Worm (Caenorhabditis elegans) whole organism, L3 larva: ENCODE measurements around the gene gpa-13.

Source experiments
- R02D3.7 ChIP-seq: fragments of 150-350 bp; optimal IDR thresholded peaks from 2 replicates; lab custom pipeline; 2014; ENCODE audit warnings: missing biosample characterization, missing genetic modification characterization
- ZK546.5 ChIP-seq: sonication (generic microtip); optimal IDR thresholded peaks from 2 replicates; lab custom pipeline; 2017; ENCODE audit warnings: missing biosample characterization, missing genetic modification characterization
- ceh-16 ChIP-seq: sonication (generic microtip); optimal IDR thresholded peaks from 2 replicates; lab custom pipeline; 2017; ENCODE audit warnings: missing biosample characterization, missing genetic modification characterization
- ceh-82 ChIP-seq: fragments of 150-350 bp; optimal IDR thresholded peaks from 2 replicates; lab custom pipeline; 2014; ENCODE audit warnings: missing biosample characterization, missing genetic modification characterization
- ceh-9 ChIP-seq: sonication (generic microtip); optimal IDR thresholded peaks from 2 replicates; lab custom pipeline; 2018; ENCODE audit warnings: missing biosample characterization, missing genetic modification characterization
- egl-27 ChIP-seq: sonication (generic microtip); optimal IDR thresholded peaks from 4 replicates; lab custom pipeline; 2017; ENCODE audit warnings: missing biosample characterization, missing genetic modification reagents, missing genetic modification characterization
- egl-5 ChIP-seq: fragments of 150-350 bp; optimal IDR thresholded peaks from 2 replicates; lab custom pipeline; 2017; ENCODE audit warnings: missing biosample characterization, missing genetic modification reagents, missing genetic modification characterization, inconsistent platforms
- elt-1 ChIP-seq: fragments of 150-350 bp; optimal IDR thresholded peaks from 2 replicates; lab custom pipeline; 2014; ENCODE audit warnings: missing biosample characterization, missing genetic modification characterization
- elt-2 ChIP-seq: sonication (generic microtip); optimal IDR thresholded peaks from 2 replicates; lab custom pipeline; 2016; ENCODE audit warnings: missing genetic modification reagents, mild to moderate bottlenecking, missing genetic modification characterization, missing compliant biosample characterization
- elt-3 ChIP-seq, 3 experiments: fragments of 150-350 bp in 1 of 3; sonication (generic microtip) in 2 of 3; optimal IDR thresholded peaks; 2 replicates in 2 of 3; 4 replicates in 1 of 3; lab custom pipeline; 2014 to 2017; ENCODE audit warnings: missing biosample characterization in 3 of 3, missing genetic modification characterization in 3 of 3
- eor-1 ChIP-seq, 2 experiments: fragments of 150-350 bp; optimal IDR thresholded peaks; 2 replicates each; lab custom pipeline; 2014 to 2018; ENCODE audit warnings: missing biosample characterization in 2 of 2, missing genetic modification characterization in 2 of 2
- fkh-10 ChIP-seq: sonication (generic microtip); optimal IDR thresholded peaks from 2 replicates; lab custom pipeline; 2017; ENCODE audit warnings: missing biosample characterization, missing genetic modification reagents, missing genetic modification characterization
- fos-1 ChIP-seq: fragments of 150-350 bp; optimal IDR thresholded peaks from 2 replicates; lab custom pipeline; 2014; ENCODE audit warnings: missing biosample characterization, missing genetic modification characterization
- hmg-11 ChIP-seq: sonication (generic microtip); optimal IDR thresholded peaks from 2 replicates; lab custom pipeline; 2016; ENCODE audit warnings: missing genetic modification characterization, missing compliant biosample characterization
- jun-1 ChIP-seq: fragments of 150-350 bp; optimal IDR thresholded peaks from 2 replicates; lab custom pipeline; 2014; ENCODE audit warnings: missing biosample characterization, missing genetic modification reagents, missing genetic modification characterization
- lin-15B ChIP-seq: fragments of 150-350 bp; optimal IDR thresholded peaks from 2 replicates; lab custom pipeline; 2014; ENCODE audit warnings: missing biosample characterization, missing genetic modification characterization
- lin-39 ChIP-seq: fragments of 150-350 bp; optimal IDR thresholded peaks from 2 replicates; lab custom pipeline; 2018; ENCODE audit warnings: missing biosample characterization, missing genetic modification reagents, missing genetic modification characterization
- lsy-12 ChIP-seq: sonication (generic microtip); optimal IDR thresholded peaks from 2 replicates; lab custom pipeline; 2016; ENCODE audit warnings: mild to moderate bottlenecking, missing genetic modification characterization, missing compliant biosample characterization
- mml-1 ChIP-seq: fragments of 150-350 bp; sonication (generic microtip); optimal IDR thresholded peaks from 3 replicates; lab custom pipeline; 2014; ENCODE audit warnings: missing biosample characterization, missing genetic modification characterization
- nhr-11 ChIP-seq: fragments of 150-350 bp; optimal IDR thresholded peaks from 2 replicates; lab custom pipeline; 2014; ENCODE audit warnings: missing biosample characterization, missing genetic modification characterization
- nhr-12 ChIP-seq: fragments of 150-350 bp; optimal IDR thresholded peaks from 2 replicates; lab custom pipeline; 2014; ENCODE audit warnings: missing biosample characterization, missing genetic modification characterization
- nhr-23 ChIP-seq: fragments of 150-350 bp; optimal IDR thresholded peaks from 2 replicates; lab custom pipeline; 2014; ENCODE audit warnings: missing biosample characterization, missing genetic modification reagents, missing genetic modification characterization
- nhr-237 ChIP-seq: fragments of 150-350 bp; optimal IDR thresholded peaks from 2 replicates; lab custom pipeline; 2014; ENCODE audit warnings: missing biosample characterization, missing genetic modification characterization
- nhr-25 ChIP-seq: sonication (generic microtip); optimal IDR thresholded peaks from 2 replicates; lab custom pipeline; 2017; ENCODE audit warnings: missing biosample characterization, missing genetic modification characterization
- nhr-43 ChIP-seq: sonication (generic microtip); optimal IDR thresholded peaks from 2 replicates; lab custom pipeline; 2016; ENCODE audit warnings: mild to moderate bottlenecking, missing genetic modification characterization, missing compliant biosample characterization; ENCODE audit not compliant: poor library complexity, severe bottlenecking
- nhr-67 ChIP-seq: fragments of 150-350 bp; optimal IDR thresholded peaks from 2 replicates; lab custom pipeline; 2014; ENCODE audit warnings: missing biosample characterization, missing genetic modification characterization
- nhr-76 ChIP-seq: fragments of 150-350 bp; sonication (generic microtip); optimal IDR thresholded peaks from 5 replicates; lab custom pipeline; 2014; ENCODE audit warnings: missing biosample characterization, missing genetic modification characterization
- nhr-77 ChIP-seq: fragments of 150-350 bp; optimal IDR thresholded peaks from 2 replicates; lab custom pipeline; 2014; ENCODE audit warnings: missing biosample characterization, missing genetic modification characterization
- pha-4 ChIP-seq: fragments of 150-350 bp; optimal IDR thresholded peaks from 2 replicates; lab custom pipeline; 2014; ENCODE audit warnings: missing biosample characterization, missing genetic modification reagents, missing genetic modification characterization
- pqm-1 ChIP-seq: fragments of 150-350 bp; optimal IDR thresholded peaks from 2 replicates; lab custom pipeline; 2017; ENCODE audit warnings: missing biosample characterization, missing genetic modification characterization, inconsistent platforms
- sea-2 ChIP-seq: fragments of 150-350 bp; sonication (generic microtip); optimal IDR thresholded peaks from 4 replicates; lab custom pipeline; 2014; ENCODE audit warnings: missing biosample characterization, missing genetic modification reagents, missing genetic modification characterization
- skn-1 ChIP-seq: fragments of 150-350 bp; optimal IDR thresholded peaks from 2 replicates; lab custom pipeline; 2014; ENCODE audit warnings: missing biosample characterization, missing genetic modification characterization
- snpc-4 ChIP-seq: fragments of 150-350 bp; optimal IDR thresholded peaks from 2 replicates; lab custom pipeline; 2014; ENCODE audit warnings: missing biosample characterization, missing genetic modification characterization
- tbx-2 ChIP-seq: sonication (generic microtip); optimal IDR thresholded peaks from 2 replicates; lab custom pipeline; 2016; ENCODE audit warnings: mild to moderate bottlenecking, missing genetic modification characterization, missing compliant biosample characterization
- unc-39 ChIP-seq: sonication (generic microtip); optimal IDR thresholded peaks from 4 replicates; lab custom pipeline; 2017; ENCODE audit warnings: missing biosample characterization, missing genetic modification characterization
- zag-1 ChIP-seq: fragments of 150-350 bp; optimal IDR thresholded peaks from 2 replicates; lab custom pipeline; 2014; ENCODE audit warnings: missing biosample characterization, missing genetic modification characterization

The gpa-13 gene

ce11 chrV:12727104-12727637 lies 27.6 kb downstream of the gpa-13 start, which contains the start of gene R11D1.13:
R11D1.13 (plus strand) TSS chrV:12727154.
- TF ChIP-seq nhr-25 (tag; lab: Kevin White, UChicago) (no peak), egl-5 (tag; lab: Kevin White, UChicago) (no peak), mml-1 (no peak), fkh-10 (GFP tag; lab: Kevin White, UChicago) (no peak), nhr-12 (tag; lab: Kevin White, UChicago) (no peak), skn-1 (tag; lab: Kevin White, UChicago) (no peak), ceh-82 (tag; lab: Kevin White, UChicago) (no peak), ceh-16 (tag; lab: Kevin White, UChicago) (no peak), snpc-4 (tag; lab: Kevin White, UChicago) (no peak), tbx-2 (tag; lab: Kevin White, UChicago) (no peak), pqm-1 (tag; lab: Kevin White, UChicago) (no peak)

- no peak for TF ChIP-seq nhr-237 (tag; lab: Kevin White, UChicago)
- no peak for TF ChIP-seq sea-2 (GFP tag; lab: Kevin White, UChicago)
- TF ChIP-seq pha-4 (tag; lab: Kevin White, UChicago) = no peak
- TF ChIP-seq nhr-77 (tag; lab: Kevin White, UChicago) = no peak
- TF ChIP-seq nhr-25 (tag; lab: Kevin White, UChicago) = no peak
- TF ChIP-seq fos-1 (tag; lab: Kevin White, UChicago) = no peak
- no peak for TF ChIP-seq lin-39
- TF ChIP-seq jun-1 (tag; lab: Kevin White, UChicago) = no peak
- no peak for TF ChIP-seq ceh-9 (tag; lab: Kevin White, UChicago)
- no peak for TF ChIP-seq nhr-67
- no peak for TF ChIP-seq ceh-82 (tag; lab: Kevin White, UChicago)
- TF ChIP-seq hmg-11 = no peak
- TF ChIP-seq fkh-10 (GFP tag; lab: Kevin White, UChicago) = no peak
Measured at ce11 chrV:12725893-12726292, 28.8 kb downstream of the gpa-13 start, which contains the start of gene R11D1.12. R11D1.12 (minus strand) TSS chrV:12725993.

DNA sequence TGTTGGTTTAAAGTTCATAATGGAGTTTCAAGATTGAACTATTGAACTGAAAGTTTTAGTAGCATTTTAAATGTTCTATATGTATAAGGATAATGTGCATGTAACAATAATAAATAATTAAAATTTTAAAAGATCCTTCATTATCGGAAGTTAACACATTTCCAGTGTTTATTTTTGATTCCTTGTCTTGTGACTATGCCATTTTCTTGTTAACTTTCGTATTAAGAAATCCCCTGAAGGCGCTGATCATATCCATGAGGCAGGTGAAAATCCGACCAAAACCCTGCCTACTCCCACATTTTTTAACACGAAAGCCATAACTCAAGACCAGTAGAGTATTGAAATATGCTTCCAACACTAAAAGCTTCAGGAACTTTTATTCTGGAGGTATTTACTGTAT lies 35.0 kb downstream of the gpa-13 start, which contains the start of gene R11D1.7:
Gene R11D1.7, plus strand, starts transcription at position 301 of the 400 bp plus-strand sequence.
- TF ChIP-seq ZK546.5 = no peak
- no peak for TF ChIP-seq unc-39 (tag; lab: Kevin White, UChicago)
- no peak for TF ChIP-seq R02D3.7 (tag; lab: Kevin White, UChicago)
- no peak for TF ChIP-seq lsy-12 (tag; lab: Kevin White, UChicago)
- no peak for TF ChIP-seq tbx-2 (tag; lab: Kevin White, UChicago)
- no peak for TF ChIP-seq ceh-9 (tag; lab: Kevin White, UChicago)
- no peak for TF ChIP-seq ceh-16 (tag; lab: Kevin White, UChicago)
- TF ChIP-seq elt-3 (tag; optimal IDR thresholded peaks at IDR 0.05; lab: Kevin White, UChicago) = no peak
- TF ChIP-seq zag-1 (tag; lab: Kevin White, UChicago) = no peak
- no peak for TF ChIP-seq sea-2 (GFP tag; lab: Kevin White, UChicago)

ce11 chrV:12718622-12719021 lies 36.1 kb downstream of the gpa-13 start, which contains the start of gene str-181:
str-181 (minus strand) TSS chrV:12718722.
- TF ChIP-seq snpc-4 (tag; lab: Kevin White, UChicago) (no peak), unc-39 (tag; lab: Kevin White, UChicago) (no peak), nhr-25 (tag; lab: Kevin White, UChicago) (no peak), ceh-16 (tag; lab: Kevin White, UChicago) (no peak), skn-1 (tag; lab: Kevin White, UChicago) (no peak), nhr-76 (tag; lab: Kevin White, UChicago) (no peak), fkh-10 (GFP tag; lab: Kevin White, UChicago) (no peak), elt-1 (tag; lab: Kevin White, UChicago) (no peak), pqm-1 (tag; lab: Kevin White, UChicago) (no peak), lin-15B (tag; lab: Kevin White, UChicago) (no peak), nhr-237 (tag; lab: Kevin White, UChicago) (no peak), eor-1 (tag; optimal IDR thresholded peaks at IDR 0.05; lab: Kevin White, UChicago) (no peak), jun-1 (tag; lab: Kevin White, UChicago) (no peak)
- TF ChIP-seq, all 47 proteins: peak for 0

DNA sequence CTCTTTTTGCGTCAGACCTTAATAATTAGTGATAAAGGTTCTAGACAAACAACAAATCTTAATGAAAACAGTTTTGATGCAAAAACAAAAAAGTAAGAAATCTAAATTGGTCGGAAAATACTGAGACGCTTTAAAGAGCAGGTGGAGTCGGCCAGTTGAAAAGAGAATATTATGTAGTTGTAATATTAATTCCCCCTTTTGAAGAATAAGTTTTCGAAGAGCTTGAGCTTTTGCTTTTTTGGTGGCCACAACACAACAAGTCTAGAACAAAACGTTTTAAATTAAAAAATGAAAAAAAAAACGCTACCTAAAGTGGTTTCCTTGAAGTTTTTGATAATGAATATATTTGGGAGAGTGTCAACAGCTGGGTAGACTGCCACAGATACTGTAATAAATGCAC lies 38.3 kb downstream of the gpa-13 start, which contains the start of gene str-178:
Gene str-178, minus strand, starts transcription at position 101 of the 400 bp plus-strand sequence.
- TF ChIP-seq elt-1 (tag; lab: Kevin White, UChicago) (no peak), elt-2 (tag; lab: Kevin White, UChicago) (no peak), elt-3 (tag; optimal IDR thresholded peaks at IDR 0.05; lab: Kevin White, UChicago) (no peak), pqm-1 (tag; lab: Kevin White, UChicago) (no peak), nhr-11 (tag; lab: Kevin White, UChicago) (no peak), fos-1 (tag; lab: Kevin White, UChicago) (no peak), sea-2 (GFP tag; lab: Kevin White, UChicago) (no peak), nhr-23 (tag; lab: Kevin White, UChicago) (no peak), nhr-237 (tag; lab: Kevin White, UChicago) (no peak), nhr-25 (tag; lab: Kevin White, UChicago) (no peak), egl-5 (tag; lab: Kevin White, UChicago) (no peak), nhr-43 (tag; lab: Kevin White, UChicago) (no peak), eor-1 (tag; optimal IDR thresholded peaks at IDR 0.05; lab: Kevin White, UChicago) (no peak), nhr-76 (tag; lab: Kevin White, UChicago) (no peak), egl-27 (tag; lab: Kevin White, UChicago) (no peak)
- TF ChIP-seq, all 47 proteins: peak for 0
